Worm (Caenorhabditis elegans): Measurements from ENCODE around the gene pqn-8.

DNA sequence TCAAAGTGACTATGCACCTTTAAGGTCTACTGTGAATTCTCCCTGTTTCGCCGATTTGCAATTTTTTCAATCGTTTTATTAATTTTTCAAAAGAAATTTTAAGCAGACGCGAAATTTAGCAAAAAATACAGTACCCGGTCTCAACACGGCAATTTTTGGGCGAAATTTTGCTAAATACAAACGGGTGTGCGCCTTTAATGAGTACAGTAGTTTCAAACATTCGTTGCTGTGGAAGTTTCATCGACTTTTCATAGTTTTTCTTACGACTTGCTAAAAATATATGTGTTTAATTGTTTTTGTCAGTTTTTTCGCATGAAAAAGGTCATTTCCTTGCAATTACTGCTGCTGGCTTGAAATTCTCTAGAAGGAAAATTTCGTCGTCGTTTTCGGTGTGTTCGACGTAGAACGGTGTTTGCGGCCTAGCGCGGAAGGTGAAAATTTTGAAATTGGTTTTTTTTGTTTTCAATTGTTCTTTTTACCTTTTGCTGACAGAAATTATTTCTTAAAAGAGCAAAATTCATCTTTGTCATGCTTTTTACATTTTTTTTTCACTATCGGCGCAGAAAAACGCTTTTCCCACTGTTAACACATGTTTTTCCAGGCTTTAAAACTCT is 50.9 kb downstream of the pqn-8 start, which contains the start of gene K03H1.7:
- no peak for TF ChIP-seq unc-62 (GFP tag; optimal IDR thresholded peaks at IDR 0.05)
- no peak for TF ChIP-seq elt-1 (tag; optimal IDR thresholded peaks at IDR 0.05; ENCODE audit: borderline replicate concordance, insufficient read depth)
- TF ChIP-seq mab-5 (tag; optimal IDR thresholded peaks at IDR 0.05) = no peak
- no peak for TF ChIP-seq nhr-12 (tag; optimal IDR thresholded peaks at IDR 0.05)
- no peak for TF ChIP-seq pha-4 (tag; optimal IDR thresholded peaks at IDR 0.05)
- no peak for TF ChIP-seq flh-1 (GFP tag; optimal IDR thresholded peaks at IDR 0.05)
- TF ChIP-seq snpc-4 (tag; optimal IDR thresholded peaks at IDR 0.05) = no peak
- no peak for TF ChIP-seq nhr-237 (tag; optimal IDR thresholded peaks at IDR 0.05)

Data from whole organism, mixed stage, embryonic.